Fruit fly (Drosophila melanogaster): Measurements from ENCODE around the gene Gale.

dm6 chr3L:625899-626298, 22.5 kb upstream of the Gale start:
- TF ChIP-seq usp (GFP tag; optimal IDR thresholded peaks at IDR 0.05) (no peak), psq (optimal IDR thresholded peaks at IDR 0.05) (no peak), Dll (optimal IDR thresholded peaks at IDR 0.05) (no peak), CG8478 (optimal IDR thresholded peaks at IDR 0.05) (no peak), pan (optimal IDR thresholded peaks at IDR 0.05) (no peak)

All from whole organism.